Fruit fly (Drosophila melanogaster): ENCODE measurements around the gene CG13838.

CG13838 gene

dm6 chr3R:23074480-23074879 is 32.4 kb downstream of the CG13838 start:
- TF ChIP-seq CTCF (optimal IDR thresholded peaks at IDR 0.05): no peak
- TF ChIP-seq CG8478 (optimal IDR thresholded peaks at IDR 0.05): no peak

- TF ChIP-seq CG8478 (optimal IDR thresholded peaks at IDR 0.05): no peak
- TF ChIP-seq CTCF (optimal IDR thresholded peaks at IDR 0.05): no peak
Measured at dm6 chr3R:23081265-23081664, 39.2 kb downstream of the CG13838 start.

dm6 chr3R:23088252-23088651 is 46.2 kb downstream of the CG13838 start:
- TF ChIP-seq CTCF (optimal IDR thresholded peaks at IDR 0.05): no peak
- no peak for TF ChIP-seq CG8478 (optimal IDR thresholded peaks at IDR 0.05)

dm6 chr3R:23091586-23092228 is 49.7 kb downstream of the CG13838 start, which contains the start of the genes CG17110 and CG6726:
Gene CG17110, plus strand, starts transcription at chr3R:23091724.
Gene CG6726, plus strand, starts transcription at chr3R:23091724.
- no peak for TF ChIP-seq CG8478 (optimal IDR thresholded peaks at IDR 0.05)
- no peak for TF ChIP-seq CTCF (optimal IDR thresholded peaks at IDR 0.05)

Data from S2 (cell line).